Fruit fly (Drosophila melanogaster) whole organism, adult: ENCODE measurements around the gene CG43345.

Experiments used
- CG11617 ChIP-seq: fragments of 200-800 bp; sonication (Bioruptor generic); optimal IDR thresholded peaks from 2 replicates; lab custom pipeline; 2017; ENCODE audit warnings: mild to moderate bottlenecking, missing biosample characterization, missing genetic modification reagents, missing genetic modification characterization
- CG1620 ChIP-seq: fragments of 200-800 bp; sonication (Bioruptor generic); optimal IDR thresholded peaks from 2 replicates; lab custom pipeline; 2016; ENCODE audit warnings: missing biosample characterization, missing genetic modification characterization
- CG7045 ChIP-seq: fragments of 200-800 bp; sonication (Bioruptor generic); optimal IDR thresholded peaks from 2 replicates; lab custom pipeline; 2017; ENCODE audit warnings: missing biosample characterization, mild to moderate bottlenecking, missing genetic modification characterization
- Hr96 ChIP-seq: fragments of 200-800 bp; sonication (Bioruptor generic); optimal IDR thresholded peaks from 2 replicates; lab custom pipeline; 2016; ENCODE audit warnings: missing biosample characterization, missing genetic modification characterization
- kay ChIP-seq: fragments of 200-800 bp; sonication (Bioruptor generic); peaks from one replicate; lab custom pipeline; 2016; ENCODE audit warnings: missing biosample characterization, missing genetic modification characterization, borderline replicate concordance

DNA sequence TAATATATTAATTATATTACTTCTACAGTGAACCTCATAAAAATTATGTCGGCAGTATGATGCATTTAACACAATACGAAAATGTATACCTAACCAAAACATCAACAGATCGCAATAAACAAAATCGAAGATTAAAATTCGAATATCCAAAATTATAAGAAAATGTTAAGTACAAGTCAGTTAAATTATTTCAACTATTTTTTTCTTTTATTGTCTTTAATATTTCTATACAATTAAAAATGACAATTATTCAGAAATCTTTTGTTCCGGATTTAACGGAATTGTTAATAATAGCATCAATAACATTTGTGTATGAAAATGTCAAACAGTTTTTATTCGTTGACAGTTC lies 25.9 kb downstream of the CG43345 start:
- no peak for TF ChIP-seq CG11617
- TF ChIP-seq Hr96 (GFP tag; lab: Kevin White, UChicago), result no peak
- no peak for TF ChIP-seq CG7045 (GFP tag; lab: Kevin White, UChicago)
- peak; percentile 80 for TF ChIP-seq kay (GFP tag; lab: Kevin White, UChicago)
- TF ChIP-seq CG1620 (GFP tag; lab: Kevin White, UChicago), result no peak
